Worm (Caenorhabditis elegans) whole organism, early embryonic: ENCODE data around the gene C06B8.3.

Experiments
- B0310.2 ChIP-seq: sonication (generic microtip); optimal IDR thresholded peaks from 2 replicates; lab custom pipeline; 2016; ENCODE audit warnings: mild to moderate bottlenecking, missing genetic modification characterization, missing compliant biosample characterization
- F13C5.2 ChIP-seq: sonication (generic microtip); optimal IDR thresholded peaks from 2 replicates; lab custom pipeline; 2017; ENCODE audit warnings: mild to moderate bottlenecking, missing genetic modification characterization, inconsistent platforms, missing compliant biosample characterization
- aly-1 ChIP-seq: sonication (generic microtip); optimal IDR thresholded peaks from 2 replicates; lab custom pipeline; 2016; ENCODE audit warnings: missing genetic modification characterization, missing compliant biosample characterization
- ama-1 ChIP-seq: fragments of 150-350 bp; optimal IDR thresholded peaks from 2 replicates; lab custom pipeline; 2014
- ceh-13 ChIP-seq: fragments of 200-800 bp; sonication (Bioruptor generic); optimal IDR thresholded peaks from 2 replicates; lab custom pipeline; 2018; ENCODE audit warnings: mild to moderate bottlenecking, missing genetic modification characterization, missing compliant biosample characterization
- ceh-36 ChIP-seq: sonication (generic microtip); optimal IDR thresholded peaks from 2 replicates; lab custom pipeline; 2016; ENCODE audit warnings: missing genetic modification characterization, inconsistent platforms, missing compliant biosample characterization
- ets-7 ChIP-seq: sonication (generic microtip); optimal IDR thresholded peaks from 2 replicates; lab custom pipeline; 2016; ENCODE audit warnings: missing genotype, missing genetic modification characterization, missing compliant biosample characterization
- flt-1 ChIP-seq: fragments of 200-800 bp; sonication (Bioruptor generic); IDR thresholded peaks from 2 replicates; pipeline ENCODE4 v1.3.6; 2022; ENCODE audit warnings: missing genetic modification characterization, missing compliant biosample characterization
- hmbx-1 ChIP-seq: sonication (generic microtip); optimal IDR thresholded peaks from 2 replicates; lab custom pipeline; 2016; ENCODE audit warnings: mild to moderate bottlenecking, missing genetic modification characterization, missing compliant biosample characterization
- hnd-1 ChIP-seq: sonication (generic microtip); optimal IDR thresholded peaks from 2 replicates; lab custom pipeline; 2016; ENCODE audit warnings: missing genetic modification characterization, missing compliant biosample characterization
- pes-1 ChIP-seq: fragments of 200-800 bp; sonication (Bioruptor generic); IDR thresholded peaks from 2 replicates; pipeline ENCODE4 v1.3.6; 2022; ENCODE audit warnings: missing genetic modification reagents, missing genetic modification characterization, missing compliant biosample characterization
- scrt-1 ChIP-seq: fragments of 200-800 bp; sonication (Bioruptor generic); IDR thresholded peaks from 2 replicates; pipeline ENCODE4 v1.3.6; 2022; ENCODE audit warnings: missing genetic modification characterization, missing compliant biosample characterization
- sea-1 ChIP-seq: fragments of 200-800 bp; sonication (Bioruptor generic); conservative IDR thresholded peaks from 2 replicates; pipeline ENCODE4 v1.3.6; 2022; ENCODE audit warnings: missing genetic modification characterization, missing compliant biosample characterization
- tra-4 ChIP-seq: sonication (generic microtip); optimal IDR thresholded peaks from 2 replicates; lab custom pipeline; 2017; ENCODE audit warnings: missing genetic modification characterization, missing compliant biosample characterization

DNA sequence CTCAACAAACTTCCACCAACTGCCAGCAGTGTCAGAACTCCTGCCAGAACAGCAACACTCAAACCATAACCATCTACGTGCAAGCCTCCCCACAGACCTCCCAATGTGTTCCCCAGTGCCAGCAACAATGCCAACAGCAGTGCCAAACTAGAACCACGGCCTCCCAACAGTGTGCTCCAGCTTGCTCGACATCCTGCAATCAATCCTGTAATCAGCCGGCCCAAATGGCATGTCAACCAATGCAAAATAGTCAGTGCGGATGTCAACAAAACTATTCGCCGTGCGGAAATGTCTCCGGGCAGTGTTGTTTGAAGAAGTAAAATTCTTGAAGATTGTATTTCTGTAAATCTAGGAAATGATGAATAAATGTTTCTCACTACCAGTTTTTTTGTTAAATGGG, 17.7 kb downstream of the C06B8.3 start:
- TF ChIP-seq ama-1 (lab: Kevin White, UChicago), result no peak
- TF ChIP-seq ceh-36 (tag; lab: Kevin White, UChicago), result no peak
- no peak for TF ChIP-seq ets-7 (tag; lab: Kevin White, UChicago)
- no peak for TF ChIP-seq ceh-13
- no peak for TF ChIP-seq hnd-1 (tag; lab: Kevin White, UChicago)
- TF ChIP-seq hmbx-1 (tag; lab: Kevin White, UChicago), result no peak
- TF ChIP-seq pes-1 (GFP tag; lab: Robert Waterston, UW), result no peak
- TF ChIP-seq flt-1 (GFP tag; lab: Robert Waterston, UW), result no peak
- TF ChIP-seq aly-1, result no peak
- no peak for TF ChIP-seq tra-4 (tag; lab: Kevin White, UChicago)
- TF ChIP-seq F13C5.2 (tag; lab: Kevin White, UChicago), result no peak
- TF ChIP-seq scrt-1 (GFP tag; lab: Robert Waterston, UW), result no peak
- TF ChIP-seq B0310.2 (tag; lab: Kevin White, UChicago), result no peak
- TF ChIP-seq sea-1 (GFP tag; lab: Robert Waterston, UW), result no peak
